Worm (Caenorhabditis elegans) whole organism, L2 larva: Measurements from ENCODE around the gene rps-4.

Source experiments
- C34F6.9 ChIP-seq: fragments of 150-350 bp; optimal IDR thresholded peaks from 2 replicates; lab custom pipeline; 2014; ENCODE audit warnings: missing biosample characterization, missing genetic modification characterization
- F13H6.1 ChIP-seq: sonication (generic microtip); optimal IDR thresholded peaks from 2 replicates; lab custom pipeline; 2016; ENCODE audit warnings: missing genetic modification characterization, missing compliant biosample characterization
- R02D3.7 ChIP-seq: fragments of 150-350 bp; optimal IDR thresholded peaks from 2 replicates; lab custom pipeline; 2014; ENCODE audit warnings: missing biosample characterization, missing genetic modification characterization
- Y55F3AM.14 ChIP-seq: fragments of 200-800 bp; sonication (Bioruptor generic); optimal IDR thresholded peaks from 2 replicates; lab custom pipeline; 2018; ENCODE audit warnings: mild to moderate bottlenecking, missing genetic modification characterization, missing compliant biosample characterization
- ZK546.5 ChIP-seq: sonication (generic microtip); optimal IDR thresholded peaks from 2 replicates; lab custom pipeline; 2017; ENCODE audit warnings: missing biosample characterization, missing genetic modification characterization
- alr-1 ChIP-seq: fragments of 150-350 bp; optimal IDR thresholded peaks from 2 replicates; lab custom pipeline; 2014; ENCODE audit warnings: missing biosample characterization, missing genetic modification characterization
- aly-2 ChIP-seq: fragments of 150-350 bp; optimal IDR thresholded peaks from 2 replicates; lab custom pipeline; 2014; ENCODE audit warnings: missing biosample characterization, missing genetic modification characterization
- ama-1 ChIP-seq: fragments of 150-350 bp; optimal IDR thresholded peaks from 2 replicates; lab custom pipeline; 2018; ENCODE audit warnings: inconsistent platforms
- blmp-1 ChIP-seq: sonication (generic microtip); optimal IDR thresholded peaks from 2 replicates; lab custom pipeline; 2017; ENCODE audit warnings: missing genetic modification characterization, mild to moderate bottlenecking, missing compliant biosample characterization, antibody characterized with exemption, moderate library complexity; ENCODE audit not compliant: insufficient read depth
- ceh-16 ChIP-seq: fragments of 150-350 bp; optimal IDR thresholded peaks from 2 replicates; lab custom pipeline; 2014; ENCODE audit warnings: missing biosample characterization, missing genetic modification characterization
- ceh-82 ChIP-seq: fragments of 150-350 bp; optimal IDR thresholded peaks from 2 replicates; lab custom pipeline; 2014; ENCODE audit warnings: missing biosample characterization, missing genetic modification characterization
- crh-2 ChIP-seq: sonication (generic microtip); optimal IDR thresholded peaks from 2 replicates; lab custom pipeline; 2017; ENCODE audit warnings: missing biosample characterization, missing genetic modification characterization
- dmd-4 ChIP-seq: sonication (generic microtip); optimal IDR thresholded peaks from 2 replicates; lab custom pipeline; 2017; ENCODE audit warnings: missing biosample characterization, missing genetic modification characterization
- egl-27 ChIP-seq: sonication (generic microtip); optimal IDR thresholded peaks from 3 replicates; lab custom pipeline; 2017; ENCODE audit warnings: missing biosample characterization, missing genetic modification reagents, missing genetic modification characterization
- elt-1 ChIP-seq: fragments of 150-350 bp; optimal IDR thresholded peaks from 2 replicates; lab custom pipeline; 2014; ENCODE audit warnings: missing biosample characterization, missing genetic modification characterization
- elt-3 ChIP-seq: sonication (generic microtip); optimal IDR thresholded peaks from 2 replicates; lab custom pipeline; 2017; ENCODE audit warnings: missing biosample characterization, missing genetic modification characterization
- fos-1 ChIP-seq: fragments of 150-350 bp; optimal IDR thresholded peaks from 2 replicates; lab custom pipeline; 2014; ENCODE audit warnings: missing biosample characterization, missing genetic modification characterization
- gmeb-1 ChIP-seq: fragments of 150-350 bp; optimal IDR thresholded peaks from 2 replicates; lab custom pipeline; 2014; ENCODE audit warnings: missing biosample characterization, missing genetic modification characterization
- lin-13 ChIP-seq: fragments of 150-350 bp; optimal IDR thresholded peaks from 2 replicates; lab custom pipeline; 2014; ENCODE audit warnings: missing biosample characterization, missing genetic modification reagents, missing genetic modification characterization
- lin-39 ChIP-seq: fragments of 150-350 bp; optimal IDR thresholded peaks from 2 replicates; lab custom pipeline; 2014; ENCODE audit warnings: missing biosample characterization, missing genetic modification reagents, missing genetic modification characterization
- mab-5 ChIP-seq: fragments of 150-350 bp; optimal IDR thresholded peaks from 2 replicates; lab custom pipeline; 2014; ENCODE audit warnings: missing biosample characterization, missing genetic modification characterization
- mbf-1 ChIP-seq: sonication (generic microtip); optimal IDR thresholded peaks from 2 replicates; lab custom pipeline; 2017; ENCODE audit warnings: missing biosample characterization, missing genetic modification characterization
- mdl-1 ChIP-seq, 2 experiments: fragments of 150-350 bp in 1 of 2; sonication (generic microtip) in 1 of 2; optimal IDR thresholded peaks; 2 replicates each; lab custom pipeline; 2017; ENCODE audit warnings: missing biosample characterization in 2 of 2, missing genetic modification characterization in 2 of 2
- nhr-10 ChIP-seq: sonication (generic microtip); optimal IDR thresholded peaks from 2 replicates; lab custom pipeline; 2017; ENCODE audit warnings: missing biosample characterization, missing genetic modification characterization
- nhr-11 ChIP-seq: fragments of 150-350 bp; optimal IDR thresholded peaks from 2 replicates; lab custom pipeline; 2014; ENCODE audit warnings: missing biosample characterization, missing genetic modification characterization
- nhr-129 ChIP-seq: fragments of 150-350 bp; optimal IDR thresholded peaks from 2 replicates; lab custom pipeline; 2014; ENCODE audit warnings: missing biosample characterization, missing genetic modification characterization
- nhr-21 ChIP-seq: fragments of 150-350 bp; optimal IDR thresholded peaks from 2 replicates; lab custom pipeline; 2014; ENCODE audit warnings: missing biosample characterization, missing genetic modification characterization
- nhr-23 ChIP-seq: fragments of 150-350 bp; optimal IDR thresholded peaks from 2 replicates; lab custom pipeline; 2014; ENCODE audit warnings: missing biosample characterization, missing genetic modification reagents, missing genetic modification characterization
- nhr-237 ChIP-seq: fragments of 150-350 bp; optimal IDR thresholded peaks from 2 replicates; lab custom pipeline; 2014; ENCODE audit warnings: missing biosample characterization, missing genetic modification characterization
- nhr-25 ChIP-seq: fragments of 150-350 bp; sonication (generic microtip); optimal IDR thresholded peaks from 3 replicates; lab custom pipeline; 2014; ENCODE audit warnings: missing biosample characterization, missing genetic modification characterization
- nhr-6 ChIP-seq: fragments of 150-350 bp; optimal IDR thresholded peaks from 2 replicates; lab custom pipeline; 2014; ENCODE audit warnings: missing biosample characterization, missing genetic modification characterization
- peb-1 ChIP-seq: fragments of 150-350 bp; optimal IDR thresholded peaks from 2 replicates; lab custom pipeline; 2014; ENCODE audit warnings: missing biosample characterization, missing genetic modification characterization
- sem-4 ChIP-seq: fragments of 150-350 bp; optimal IDR thresholded peaks from 2 replicates; lab custom pipeline; 2014; ENCODE audit warnings: missing biosample characterization, missing genetic modification reagents, missing genetic modification characterization
- skn-1 ChIP-seq: sonication (generic microtip); optimal IDR thresholded peaks from 2 replicates; lab custom pipeline; 2017; ENCODE audit warnings: missing biosample characterization, missing genetic modification characterization
- sma-3 ChIP-seq: sonication (generic microtip); optimal IDR thresholded peaks from 2 replicates; lab custom pipeline; 2016; ENCODE audit warnings: missing genetic modification reagents, missing genetic modification characterization, missing compliant biosample characterization
- sma-9 ChIP-seq, 2 experiments: fragments of 150-350 bp in 1 of 2; sonication (generic microtip) in 1 of 2; optimal IDR thresholded peaks; 2 replicates each; lab custom pipeline; 2014 to 2016; ENCODE audit warnings: missing genetic modification characterization in 2 of 2, mild to moderate bottlenecking in 1 of 2, missing biosample characterization in 1 of 2, missing compliant biosample characterization in 1 of 2, missing genetic modification reagents in 1 of 2, moderate library complexity in 1 of 2
- snpc-4 ChIP-seq: fragments of 150-350 bp; optimal IDR thresholded peaks from 2 replicates; lab custom pipeline; 2014; ENCODE audit warnings: missing biosample characterization, missing genetic modification characterization
- unc-55 ChIP-seq: fragments of 150-350 bp; sonication (generic microtip); optimal IDR thresholded peaks from 3 replicates; lab custom pipeline; 2014; ENCODE audit warnings: missing biosample characterization, missing genetic modification reagents, missing genetic modification characterization
- unc-62 ChIP-seq: fragments of 150-350 bp; optimal IDR thresholded peaks from 2 replicates; lab custom pipeline; 2014; ENCODE audit warnings: missing biosample characterization, missing genetic modification reagents, missing genetic modification characterization
- zag-1 ChIP-seq: fragments of 150-350 bp; optimal IDR thresholded peaks from 2 replicates; lab custom pipeline; 2014; ENCODE audit warnings: missing biosample characterization, missing genetic modification characterization
- ztf-1 ChIP-seq: fragments of 200-800 bp; sonication (Bioruptor generic); conservative IDR thresholded peaks from 2 replicates; pipeline ENCODE4 v1.3.6; 2022; ENCODE audit warnings: missing genetic modification characterization, missing compliant biosample characterization
- ztf-11 ChIP-seq: sonication (generic microtip); optimal IDR thresholded peaks from 2 replicates; lab custom pipeline; 2017; ENCODE audit warnings: missing biosample characterization, missing genetic modification characterization

rps-4 gene

ce11 chrIV:7114599-7114998 lies 30.1 kb upstream of the rps-4 start, which contains the start of gene nas-8:
Gene nas-8 (plus strand): TSS chrIV:7114899.
- TF ChIP-seq nhr-10 (tag; lab: Kevin White, UChicago): no peak
- no peak for TF ChIP-seq mdl-1 (tag; optimal IDR thresholded peaks at IDR 0.05; lab: Kevin White, UChicago)
- peak; percentile 11 for TF ChIP-seq fos-1 (tag; lab: Kevin White, UChicago)
- TF ChIP-seq nhr-6 (tag; lab: Kevin White, UChicago): no peak

- TF ChIP-seq peb-1 (tag; lab: Kevin White, UChicago) (no peak), Y55F3AM.14 (GFP tag; lab: Kevin White, UChicago) (no peak), nhr-25 (tag; lab: Kevin White, UChicago) (no peak), zag-1 (tag; lab: Kevin White, UChicago) (no peak), egl-27 (no peak), sma-3 (no peak), blmp-1 (no peak), nhr-23 (tag; lab: Kevin White, UChicago) (no peak), nhr-237 (no peak), ztf-11 (tag; lab: Kevin White, UChicago) (no peak), F13H6.1 (tag; lab: Kevin White, UChicago) (no peak), mdl-1 (tag; optimal IDR thresholded peaks at IDR 0.05; lab: Kevin White, UChicago) (no peak), nhr-129 (tag; lab: Kevin White, UChicago) (no peak), nhr-6 (tag; lab: Kevin White, UChicago) (no peak), mbf-1 (tag; lab: Kevin White, UChicago) (no peak), ceh-16 (tag; lab: Kevin White, UChicago) (no peak), unc-62 (GFP tag; lab: Kevin White, UChicago) (no peak), elt-1 (tag; lab: Kevin White, UChicago) (no peak)
- TF ChIP-seq, all 48 proteins: peak for 0
Observed at ce11 chrIV:7111354-7111753, 26.9 kb upstream of the rps-4 start, which contains the start of the genes ZC477.7 and ssq-3. Gene ZC477.7 (minus strand): TSS chrIV:7111454. Gene ssq-3 (plus strand): TSS chrIV:7111604.

ce11 chrIV:7107893-7108292 lies 23.4 kb upstream of the rps-4 start, which contains the start of gene ZC477.2:
Gene ZC477.2 (plus strand): TSS chrIV:7108193.
- TF ChIP-seq aly-2: no peak
- no peak for TF ChIP-seq mab-5 (tag; lab: Kevin White, UChicago)
- no peak for TF ChIP-seq ceh-82 (tag; lab: Kevin White, UChicago)
- no peak for TF ChIP-seq nhr-6 (tag; lab: Kevin White, UChicago)
- TF ChIP-seq dmd-4 (tag; lab: Kevin White, UChicago): no peak
- TF ChIP-seq Y55F3AM.14 (GFP tag; lab: Kevin White, UChicago): no peak
- no peak for TF ChIP-seq nhr-237
- no peak for TF ChIP-seq nhr-21 (tag; lab: Kevin White, UChicago)
- no peak for TF ChIP-seq lin-39 (tag; lab: Kevin White, UChicago)
- no peak for TF ChIP-seq C34F6.9 (tag; lab: Kevin White, UChicago)
- no peak for TF ChIP-seq elt-1 (tag; lab: Kevin White, UChicago)
- no peak for TF ChIP-seq mdl-1 (tag; optimal IDR thresholded peaks at IDR 0.05; lab: Kevin White, UChicago)
- no peak for TF ChIP-seq gmeb-1
- no peak for TF ChIP-seq ztf-11 (tag; lab: Kevin White, UChicago)
- TF ChIP-seq peb-1 (tag; lab: Kevin White, UChicago): no peak
- no peak for TF ChIP-seq nhr-23 (tag; lab: Kevin White, UChicago)
- TF ChIP-seq ceh-16 (tag; lab: Kevin White, UChicago): no peak
- TF ChIP-seq elt-3 (tag; lab: Kevin White, UChicago): no peak
- no peak for TF ChIP-seq sma-9 (GFP tag; optimal IDR thresholded peaks at IDR 0.05; lab: Kevin White, UChicago)
- no peak for TF ChIP-seq sma-9 (tag; optimal IDR thresholded peaks at IDR 0.05; lab: Kevin White, UChicago)
- TF ChIP-seq F13H6.1 (tag; lab: Kevin White, UChicago): no peak
- TF ChIP-seq, all 48 proteins: peak for 0

ce11 chrIV:7103211-7103679 lies 18.8 kb upstream of the rps-4 start, which contains the start of the genes rde-8 and ZC477.3:
Gene rde-8 (minus strand): TSS chrIV:7103261.
Gene ZC477.3 (plus strand): TSS chrIV:7103492.
- TF ChIP-seq lin-39 (tag; lab: Kevin White, UChicago) (no peak), unc-55 (GFP tag; lab: Kevin White, UChicago) (no peak), nhr-23 (tag; lab: Kevin White, UChicago) (no peak), skn-1 (no peak), elt-1 (tag; lab: Kevin White, UChicago) (no peak), fos-1 (tag; lab: Kevin White, UChicago) (peak; percentile 47), gmeb-1 (peak; percentile 83), blmp-1 (no peak), nhr-10 (tag; lab: Kevin White, UChicago) (peak; percentile 47), ama-1 (peak; percentile 22), ZK546.5 (tag; lab: Kevin White, UChicago) (peak; percentile 15), alr-1 (no peak), sem-4 (peak; percentile 14), ztf-11 (tag; lab: Kevin White, UChicago) (no peak), nhr-25 (tag; lab: Kevin White, UChicago) (peak; percentile 70), snpc-4 (tag; lab: Kevin White, UChicago) (no peak), ztf-1 (GFP tag; lab: Robert Waterston, UW) (no peak), elt-3 (tag; lab: Kevin White, UChicago) (no peak), F13H6.1 (tag; lab: Kevin White, UChicago) (peak; percentile 66), crh-2 (peak; percentile 80), mab-5 (tag; lab: Kevin White, UChicago) (peak; percentile 41), zag-1 (tag; lab: Kevin White, UChicago) (no peak), lin-13 (GFP tag; lab: Kevin White, UChicago) (peak; percentile 50), egl-27 (peak; percentile 45), ceh-82 (tag; lab: Kevin White, UChicago) (no peak), R02D3.7 (tag; lab: Kevin White, UChicago) (peak; percentile 23), ceh-16 (tag; lab: Kevin White, UChicago) (no peak), sma-3 (peak; percentile 36), dmd-4 (tag; lab: Kevin White, UChicago) (no peak), nhr-11 (tag; lab: Kevin White, UChicago) (no peak), C34F6.9 (tag; lab: Kevin White, UChicago) (peak; percentile 85)
